Fruit fly (Drosophila melanogaster): Measurements from ENCODE around the gene mfrn.
A peak's percentile ranks its signal among the peaks of the same experiment; 100 is the strongest.

The mfrn gene

DNA sequence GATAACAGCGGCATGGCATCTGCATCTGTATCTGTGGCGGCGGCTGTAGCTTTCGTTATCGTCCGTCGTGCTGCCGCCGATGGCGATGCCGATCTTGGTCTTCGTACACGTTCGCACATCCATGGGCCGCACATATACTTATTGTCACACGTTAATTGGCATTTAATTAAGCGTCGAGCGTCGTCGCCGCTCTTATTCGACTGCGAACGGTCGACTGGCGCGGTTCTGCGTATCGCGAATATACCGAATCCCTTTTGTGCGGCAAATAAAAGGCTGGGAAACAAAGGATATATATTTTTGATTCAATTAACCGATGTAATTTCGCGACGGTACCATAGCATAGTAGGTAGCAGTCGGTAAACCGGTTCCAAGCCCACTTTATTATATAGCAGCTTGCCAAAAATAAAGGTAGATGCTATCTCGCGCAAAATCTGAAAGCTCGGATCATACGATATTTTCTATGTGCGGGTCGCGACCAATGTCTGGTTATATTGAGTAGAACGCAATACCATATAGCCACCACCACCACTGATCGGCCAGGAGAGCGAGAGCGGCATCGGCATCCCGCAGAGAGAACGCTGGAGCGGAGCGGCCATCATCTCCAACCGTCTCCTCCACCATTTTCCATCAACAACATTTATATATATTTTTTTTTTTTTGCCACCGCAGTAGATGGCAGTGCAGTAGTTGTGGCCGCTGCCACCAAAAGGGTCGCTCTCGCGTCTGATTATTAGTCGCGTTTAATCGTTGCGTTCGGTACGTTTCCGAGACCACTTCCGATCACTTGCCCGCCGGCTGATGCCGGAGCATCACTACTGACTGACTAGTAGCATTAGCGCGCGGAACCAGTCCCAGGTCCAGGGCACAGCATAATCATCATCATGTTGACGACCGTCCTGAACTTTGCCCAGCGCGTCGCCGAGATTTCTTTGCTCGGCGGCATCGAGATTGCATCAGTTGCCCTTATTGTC, 22.5 kb downstream of the mfrn start, which contains the start of gene mino (continued):
- TF ChIP-seq E2f2 (GFP tag; IDR thresholded peaks at IDR 0.05) = no peak
- TF ChIP-seq sqz (GFP tag; optimal IDR thresholded peaks at IDR 0.05) = peak; percentile 22
- TF ChIP-seq CG11504 (tag; optimal IDR thresholded peaks at IDR 0.05) = no peak
- no peak for TF ChIP-seq CG12942 (GFP tag; optimal IDR thresholded peaks at IDR 0.05)
- no peak for TF ChIP-seq Hr39 (optimal IDR thresholded peaks at IDR 0.05)
- no peak for TF ChIP-seq yki (optimal IDR thresholded peaks at IDR 0.05)
- no peak for TF ChIP-seq CG3847 (GFP tag; IDR thresholded peaks at IDR 0.05)
- TF ChIP-seq Dref (GFP tag; IDR thresholded peaks at IDR 0.05) = no peak
- no peak for TF ChIP-seq CG16815 (GFP tag; optimal IDR thresholded peaks at IDR 0.05)
- no peak for TF ChIP-seq MBD-R2 (GFP tag; IDR thresholded peaks at IDR 0.05)
- TF ChIP-seq fru (optimal IDR thresholded peaks at IDR 0.05) = no peak
- TF ChIP-seq CG17328 (GFP tag; IDR thresholded peaks at IDR 0.05) = no peak
- no peak for TF ChIP-seq tgo (GFP tag; IDR thresholded peaks at IDR 0.05)
- no peak for TF ChIP-seq CG6854 (GFP tag; optimal IDR thresholded peaks at IDR 0.05)
- peak; percentile 33; the same call in 1 of the 2 replicates for TF ChIP-seq rib (GFP tag; IDR thresholded peaks at IDR 0.05)
- TF ChIP-seq Dll (GFP tag; IDR thresholded peaks at IDR 0.05; ENCODE audit: partially characterized antibody) = 0 out of 4 replicates have a peak, but pooled peaks have one; percentile 10
- no peak for TF ChIP-seq HLH54F (GFP tag; optimal IDR thresholded peaks at IDR 0.05)
- no peak for TF ChIP-seq fd64A (GFP tag; optimal IDR thresholded peaks at IDR 0.05)
- TF ChIP-seq lab (GFP tag; optimal IDR thresholded peaks at IDR 0.05) = peak; percentile 21
- no peak for TF ChIP-seq CG31365 (tag; optimal IDR thresholded peaks at IDR 0.05)
- TF ChIP-seq CG10366 (GFP tag; IDR thresholded peaks at IDR 0.05) = no peak
- no peak for TF ChIP-seq Side (GFP tag; optimal IDR thresholded peaks at IDR 0.05)
- peak; percentile 93 for TF ChIP-seq Deaf1 (tag; optimal IDR thresholded peaks at IDR 0.05)
- TF ChIP-seq CG7556 (GFP tag; optimal IDR thresholded peaks at IDR 0.05) = no peak
- no peak for TF ChIP-seq pfk (GFP tag; optimal IDR thresholded peaks at IDR 0.05)
- no peak for TF ChIP-seq Ada2b (GFP tag; IDR thresholded peaks at IDR 0.05)
- TF ChIP-seq dati (GFP tag; IDR thresholded peaks at IDR 0.05) = 0 out of 2 replicates have a peak, but pooled peaks have one; percentile 26
- TF ChIP-seq ato (GFP tag; IDR thresholded peaks at IDR 0.05; ENCODE audit: partially characterized antibody) = no peak
- TF ChIP-seq CG6254 (GFP tag; optimal IDR thresholded peaks at IDR 0.05) = no peak
- TF ChIP-seq eve (GFP tag; optimal IDR thresholded peaks at IDR 0.05) = no peak
- TF ChIP-seq nmo (GFP tag; optimal IDR thresholded peaks at IDR 0.05) = no peak
- no peak for TF ChIP-seq klu (GFP tag; IDR thresholded peaks at IDR 0.05)
- TF ChIP-seq CG6689 (GFP tag; IDR thresholded peaks at IDR 0.05) = no peak
- no peak for TF ChIP-seq chm (GFP tag; IDR thresholded peaks at IDR 0.05)
- TF ChIP-seq pho (GFP tag; optimal IDR thresholded peaks at IDR 0.05) = no peak
- TF ChIP-seq en (GFP tag; optimal IDR thresholded peaks at IDR 0.05) = no peak
- TF ChIP-seq crol (GFP tag; IDR thresholded peaks at IDR 0.05) = no peak
- no peak for TF ChIP-seq CG13296 (GFP tag; optimal IDR thresholded peaks at IDR 0.05)
- peak; percentile 3 for TF ChIP-seq schlank (tag; optimal IDR thresholded peaks at IDR 0.05)
- TF ChIP-seq ci (GFP tag; IDR thresholded peaks at IDR 0.05) = 0 out of 3 replicates have a peak, but pooled peaks have one; percentile 15
- TF ChIP-seq ash1 (GFP tag; optimal IDR thresholded peaks at IDR 0.05) = no peak
- TF ChIP-seq CG30431 (GFP tag; optimal IDR thresholded peaks at IDR 0.05) = no peak
- TF ChIP-seq Hmr (GFP tag; optimal IDR thresholded peaks at IDR 0.05) = peak; percentile 4
- no peak for TF ChIP-seq CG10321 (GFP tag; IDR thresholded peaks at IDR 0.05)
- peak; percentile 17 for TF ChIP-seq Jarid2 (GFP tag; optimal IDR thresholded peaks at IDR 0.05)
- no peak for TF ChIP-seq YL-1 (GFP tag; optimal IDR thresholded peaks at IDR 0.05)
- TF ChIP-seq CG13624 (GFP tag; optimal IDR thresholded peaks at IDR 0.05) = peak; percentile 57
- TF ChIP-seq CG7271 (tag; optimal IDR thresholded peaks at IDR 0.05) = no peak
- TF ChIP-seq CG13424 (tag; optimal IDR thresholded peaks at IDR 0.05) = no peak
- TF ChIP-seq twi (tag; optimal IDR thresholded peaks at IDR 0.05) = no peak
- no peak for TF ChIP-seq H15 (GFP tag; IDR thresholded peaks at IDR 0.05)

Data from whole organism, embryonic.